Fruit fly (Drosophila melanogaster): ENCODE results near the gene pths.

pths gene

DNA sequence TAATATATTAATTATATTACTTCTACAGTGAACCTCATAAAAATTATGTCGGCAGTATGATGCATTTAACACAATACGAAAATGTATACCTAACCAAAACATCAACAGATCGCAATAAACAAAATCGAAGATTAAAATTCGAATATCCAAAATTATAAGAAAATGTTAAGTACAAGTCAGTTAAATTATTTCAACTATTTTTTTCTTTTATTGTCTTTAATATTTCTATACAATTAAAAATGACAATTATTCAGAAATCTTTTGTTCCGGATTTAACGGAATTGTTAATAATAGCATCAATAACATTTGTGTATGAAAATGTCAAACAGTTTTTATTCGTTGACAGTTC, 554 bp upstream of the pths start:
- TF ChIP-seq CTCF (optimal IDR thresholded peaks at IDR 0.05) (no peak), CG8478 (optimal IDR thresholded peaks at IDR 0.05) (no peak)

DNA sequence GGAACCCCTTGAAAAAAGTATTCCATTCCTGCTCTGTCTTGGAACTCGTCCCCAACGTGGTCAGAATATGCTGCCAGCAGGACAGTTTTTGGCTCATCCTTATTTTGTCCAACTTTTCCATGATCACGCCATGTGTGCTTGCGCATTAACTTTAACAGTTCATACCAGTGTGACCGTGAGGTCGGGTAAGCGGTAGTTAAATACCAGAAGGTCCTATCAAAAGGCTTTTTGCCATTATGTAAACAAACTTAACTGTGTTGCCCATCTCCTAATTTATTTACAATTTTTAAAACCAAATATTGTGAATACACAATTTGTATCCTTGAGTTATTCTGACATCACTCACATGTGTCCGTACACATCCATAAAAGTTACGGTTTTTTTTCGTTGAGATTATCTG, 5.2 kb downstream of the pths start, which contains the start of gene del:
Gene del (minus strand): TSS at position 305 of the 400 bp plus-strand sequence.
- TF ChIP-seq CTCF (optimal IDR thresholded peaks at IDR 0.05), result no peak
- TF ChIP-seq CG8478 (optimal IDR thresholded peaks at IDR 0.05), result no peak

DNA sequence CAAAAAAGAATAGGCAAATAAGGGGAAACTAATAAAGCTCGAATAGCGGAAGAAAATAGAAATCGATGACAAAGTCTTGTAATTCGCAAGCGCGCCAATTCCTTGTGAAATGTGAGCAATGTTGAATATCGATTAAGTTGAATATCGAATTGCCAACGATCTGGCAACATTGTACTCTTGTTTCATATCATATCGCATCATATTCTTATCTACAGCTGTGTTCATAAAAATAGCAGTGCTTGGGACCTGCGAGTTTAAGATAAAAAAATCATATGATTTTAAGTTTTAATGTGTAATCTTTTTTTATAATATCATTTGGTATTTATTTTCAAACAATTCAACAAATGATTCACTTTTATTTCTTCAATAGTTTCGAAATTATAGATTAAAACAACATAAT, 6.0 kb downstream of the pths start:
- TF ChIP-seq CG8478 (optimal IDR thresholded peaks at IDR 0.05), result no peak
- TF ChIP-seq CTCF (optimal IDR thresholded peaks at IDR 0.05), result no peak

DNA sequence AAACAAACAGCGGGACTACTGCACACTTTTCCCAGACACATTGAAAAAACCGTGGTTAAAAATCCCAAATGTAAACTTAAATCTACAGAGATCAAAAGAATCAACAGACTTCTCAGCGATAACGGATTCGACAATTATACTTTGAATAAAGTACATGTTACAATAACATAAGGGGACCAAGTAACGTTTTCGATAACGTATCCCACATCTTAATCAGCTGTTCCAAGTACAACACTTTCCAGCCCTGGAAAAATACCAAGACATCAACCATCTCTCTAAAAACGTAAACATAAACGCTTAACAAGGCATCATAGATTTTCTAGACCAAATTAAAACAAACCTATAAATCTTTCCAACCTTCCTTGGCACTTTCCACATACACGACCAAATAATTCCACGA, 10.8 kb downstream of the pths start:
- TF ChIP-seq CTCF (optimal IDR thresholded peaks at IDR 0.05), result no peak
- no peak for TF ChIP-seq CG8478 (optimal IDR thresholded peaks at IDR 0.05)

DNA sequence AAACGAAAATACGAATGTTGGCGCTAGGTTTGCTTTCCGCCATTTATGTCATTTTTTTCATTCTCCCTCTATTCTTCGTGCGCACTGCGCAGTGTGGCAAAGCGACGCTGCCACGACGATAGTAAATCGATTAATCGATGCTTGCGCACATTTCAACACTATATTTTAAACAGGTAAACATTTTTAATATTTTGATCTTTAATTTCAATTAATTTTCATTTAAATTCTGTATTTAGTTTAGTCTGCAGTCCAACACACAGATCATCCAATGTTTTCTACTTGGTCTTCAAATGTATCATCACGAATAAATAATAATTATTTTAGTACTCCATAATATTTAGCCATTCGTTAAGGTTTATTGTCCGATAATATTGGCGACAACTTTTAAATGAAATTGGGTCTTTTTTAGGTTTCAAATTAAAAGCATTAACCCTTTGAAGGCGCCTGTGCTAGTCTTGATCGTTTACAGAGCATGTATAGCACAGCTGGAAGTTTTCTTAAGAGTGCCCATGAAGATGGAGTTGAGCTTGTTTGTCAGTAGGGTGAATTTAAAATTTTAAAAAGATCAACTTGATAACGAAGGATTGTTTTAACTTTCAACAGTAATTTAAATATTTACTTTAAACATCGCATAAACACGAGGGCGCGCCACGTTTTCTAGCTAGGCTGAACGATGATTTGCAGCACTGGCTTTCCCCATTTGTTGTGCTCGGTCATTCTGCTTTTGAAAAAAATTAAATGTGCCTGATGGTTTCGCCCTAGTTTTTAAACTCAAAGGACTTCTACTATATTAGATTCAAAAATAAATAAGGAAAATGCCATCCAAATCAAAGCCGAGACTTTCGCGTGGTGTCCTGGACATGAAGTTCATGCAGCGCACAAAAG, 13.4 kb downstream of the pths start, which contains the start of the genes Mpp6 and E2f2:
Gene Mpp6 (plus strand): TSS at position 133 of the 885 bp plus-strand sequence.
Gene E2f2 (minus strand): TSS at position 594 of the 885 bp plus-strand sequence.
- no peak for TF ChIP-seq CG8478 (optimal IDR thresholded peaks at IDR 0.05)
- no peak for TF ChIP-seq CTCF (optimal IDR thresholded peaks at IDR 0.05)

DNA sequence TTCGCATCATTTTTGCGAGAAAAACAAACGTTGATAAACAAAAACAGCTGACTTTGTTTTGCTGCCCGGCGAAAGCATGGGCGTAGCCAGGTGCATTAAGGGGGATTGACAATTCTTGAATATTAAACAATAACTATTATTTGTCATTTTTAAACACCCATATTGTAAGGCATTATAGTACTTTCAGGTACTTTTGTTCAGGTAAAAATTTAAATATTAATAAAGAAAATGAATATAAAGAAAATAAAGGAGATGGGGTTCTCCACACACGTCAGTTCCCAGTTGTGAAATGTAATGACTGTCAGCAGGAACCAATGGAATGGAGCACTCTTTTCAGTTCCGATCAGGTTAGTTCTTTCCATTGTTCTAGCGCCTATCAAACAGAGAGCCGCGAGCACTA, 15.5 kb downstream of the pths start, which contains the start of the genes Coq3 and Pld3:
Gene Coq3 (minus strand): TSS at position 58 of the 400 bp plus-strand sequence.
Gene Pld3 (plus strand): TSS at position 294 of the 400 bp plus-strand sequence.
- TF ChIP-seq CTCF (optimal IDR thresholded peaks at IDR 0.05) (no peak), CG8478 (optimal IDR thresholded peaks at IDR 0.05) (no peak)

DNA sequence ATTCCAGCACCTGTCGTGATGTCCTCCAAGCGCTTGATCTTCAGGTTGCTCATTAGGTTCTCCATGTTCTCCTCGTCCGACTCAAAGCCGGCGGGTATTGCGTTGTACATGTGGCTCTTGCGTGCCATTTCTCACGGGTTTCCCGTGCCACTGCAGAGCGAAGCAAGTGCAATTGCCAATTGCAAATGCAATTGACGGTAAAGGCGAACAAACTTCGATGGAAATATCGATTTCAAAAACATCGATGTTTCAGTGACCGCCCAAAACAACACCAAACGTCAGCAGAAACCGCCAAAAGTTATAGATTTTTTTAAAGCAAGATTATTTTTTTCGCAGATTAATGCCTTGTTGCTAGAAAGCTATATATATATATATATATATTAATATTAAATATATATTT, 19.8 kb downstream of the pths start, which contains the start of gene Nbr:
Gene Nbr (minus strand): TSS at position 209 of the 400 bp plus-strand sequence.
- TF ChIP-seq CG8478 (optimal IDR thresholded peaks at IDR 0.05), result no peak
- no peak for TF ChIP-seq CTCF (optimal IDR thresholded peaks at IDR 0.05)

DNA sequence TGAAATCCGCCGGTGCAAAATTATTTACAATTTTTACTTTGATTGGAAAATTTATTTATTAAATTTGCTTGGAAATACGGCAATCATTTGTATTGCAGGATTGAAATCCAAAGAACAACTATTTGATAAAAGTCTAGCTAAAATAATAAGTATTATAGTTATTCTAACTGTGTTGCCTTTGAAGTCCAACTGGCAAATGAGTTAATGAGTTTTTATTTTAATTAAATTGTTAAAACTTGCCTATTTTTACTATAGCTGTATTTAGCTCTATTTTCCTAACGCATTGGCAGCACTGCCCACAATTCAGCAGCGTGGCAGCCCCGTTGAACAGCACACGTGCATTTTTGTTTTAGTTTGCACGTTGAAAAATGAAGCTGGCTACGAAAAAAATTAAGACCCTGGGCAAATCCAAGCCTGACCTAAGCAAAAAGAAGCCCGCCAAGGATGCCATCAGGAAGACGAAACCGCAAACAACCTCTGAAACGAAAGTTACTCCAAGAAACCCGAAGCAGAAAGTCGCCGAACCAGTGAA, 20.3 kb downstream of the pths start, which contains the start of gene Noc2:
Gene Noc2 (plus strand): TSS at position 331 of the 532 bp plus-strand sequence.
- no peak for TF ChIP-seq CTCF (optimal IDR thresholded peaks at IDR 0.05)
- TF ChIP-seq CG8478 (optimal IDR thresholded peaks at IDR 0.05), result no peak

DNA sequence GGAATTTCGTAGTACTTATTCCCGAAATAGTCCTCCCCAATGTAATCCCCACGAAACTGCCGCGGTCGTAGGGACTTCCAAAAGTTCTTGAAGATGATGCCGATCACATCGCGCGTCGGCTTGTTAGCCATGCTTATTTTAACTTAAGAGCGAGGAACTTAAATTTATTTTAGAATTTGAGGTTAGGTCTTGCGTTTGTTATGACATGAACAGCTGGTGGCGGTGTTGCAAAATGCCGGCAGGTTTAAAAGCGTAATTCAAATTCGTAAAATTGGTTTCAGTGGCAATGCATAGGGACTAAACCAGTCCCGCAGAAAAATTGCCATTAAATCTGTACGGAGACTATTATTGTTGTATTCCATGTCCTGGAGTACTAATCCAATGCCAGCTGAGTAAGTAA, 23.4 kb downstream of the pths start:
- TF ChIP-seq CG8478 (optimal IDR thresholded peaks at IDR 0.05), result no peak
- TF ChIP-seq CTCF (optimal IDR thresholded peaks at IDR 0.05), result no peak

DNA sequence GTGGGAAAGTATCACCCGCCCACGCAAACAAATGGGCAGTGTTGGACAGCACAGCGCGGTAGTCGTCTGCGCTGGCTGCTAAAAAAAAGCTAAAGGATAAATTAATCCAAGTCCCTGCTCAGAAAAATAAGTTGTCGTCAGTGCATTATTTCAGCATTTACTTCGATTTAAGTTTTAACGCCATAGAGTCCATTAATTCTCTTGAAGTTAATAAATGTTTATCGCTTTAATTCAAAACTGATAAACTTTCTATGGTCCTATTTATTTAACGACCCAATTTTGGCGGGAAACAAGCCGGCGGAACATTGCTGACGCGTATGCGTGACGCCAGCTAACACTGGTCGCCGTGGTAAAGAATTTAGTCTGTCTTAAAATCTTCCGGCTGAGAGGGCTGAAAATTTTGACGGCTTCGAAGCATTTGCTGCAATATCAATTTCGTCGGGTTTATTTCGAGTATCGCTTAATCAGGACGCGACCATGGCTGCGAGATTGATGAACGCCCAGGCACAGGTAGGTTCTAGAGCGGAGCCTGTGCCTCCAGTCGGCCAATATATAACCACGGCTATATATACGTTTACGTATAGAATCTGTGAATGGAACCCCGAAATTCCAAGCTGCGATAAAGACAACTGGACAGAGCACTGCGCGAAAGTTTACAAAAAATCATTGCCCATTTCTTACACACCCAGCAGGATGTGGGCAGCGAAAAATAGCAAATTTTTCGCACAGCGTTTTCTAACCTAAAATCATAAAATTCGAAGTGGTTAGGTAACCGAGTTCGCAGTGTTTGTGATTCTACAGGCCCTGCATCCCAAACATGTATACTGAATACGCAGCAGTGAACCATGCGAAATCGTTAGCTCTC, 25.5 kb downstream of the pths start, which contains the start of the genes mAcon1, CG43345 and CG43346:
Gene mAcon1 (plus strand): TSS at position 276 of the 865 bp plus-strand sequence.
Gene CG43345 (minus strand): TSS at position 287 of the 865 bp plus-strand sequence.
Gene CG43346 (minus strand): TSS at position 287 of the 865 bp plus-strand sequence.
- TF ChIP-seq CG8478 (optimal IDR thresholded peaks at IDR 0.05) (no peak), CTCF (optimal IDR thresholded peaks at IDR 0.05) (no peak)

DNA sequence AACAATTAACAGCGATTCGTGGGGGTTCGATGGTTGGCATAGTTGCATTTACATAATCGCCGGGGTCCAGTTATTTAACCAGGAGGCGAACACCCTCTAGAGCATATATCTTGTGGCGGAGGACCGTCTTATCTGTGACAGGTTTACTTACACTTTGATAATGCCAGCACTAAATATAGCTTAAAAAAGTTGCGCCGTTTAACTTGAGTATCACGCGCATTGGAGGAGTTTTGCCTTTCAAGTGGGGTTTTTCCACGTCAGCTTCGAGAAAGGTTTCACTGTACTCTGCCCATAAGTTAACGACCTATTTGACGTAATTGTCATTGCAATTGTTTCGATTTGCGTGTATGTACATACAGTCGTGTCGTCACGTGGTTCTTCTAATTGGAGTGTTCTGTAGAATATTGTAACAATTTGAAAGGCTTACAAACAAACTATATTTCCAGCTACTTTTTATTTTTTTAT, 26.2 kb downstream of the pths start:
- TF ChIP-seq CG8478 (optimal IDR thresholded peaks at IDR 0.05) (no peak), CTCF (optimal IDR thresholded peaks at IDR 0.05) (no peak)

DNA sequence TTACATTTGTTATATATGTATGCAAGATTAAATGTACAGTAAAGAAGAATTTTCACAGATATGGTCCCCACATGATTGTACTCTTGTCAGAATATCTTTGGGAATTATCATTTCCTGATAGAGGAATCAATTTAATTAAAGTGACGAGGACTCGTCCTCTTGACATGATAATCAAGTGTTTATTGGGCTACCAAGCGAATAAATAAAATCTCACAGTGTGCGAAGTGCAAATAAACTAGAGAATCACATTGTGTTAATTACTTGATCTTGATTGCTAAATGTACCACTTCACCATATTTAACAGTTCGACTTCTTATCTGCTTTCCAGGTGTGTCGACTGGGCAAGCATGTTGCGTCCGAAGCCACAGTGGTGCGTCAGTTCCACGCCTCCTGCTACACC, 26.8 kb downstream of the pths start:
- TF ChIP-seq CTCF (optimal IDR thresholded peaks at IDR 0.05) (no peak), CG8478 (optimal IDR thresholded peaks at IDR 0.05) (no peak)

DNA sequence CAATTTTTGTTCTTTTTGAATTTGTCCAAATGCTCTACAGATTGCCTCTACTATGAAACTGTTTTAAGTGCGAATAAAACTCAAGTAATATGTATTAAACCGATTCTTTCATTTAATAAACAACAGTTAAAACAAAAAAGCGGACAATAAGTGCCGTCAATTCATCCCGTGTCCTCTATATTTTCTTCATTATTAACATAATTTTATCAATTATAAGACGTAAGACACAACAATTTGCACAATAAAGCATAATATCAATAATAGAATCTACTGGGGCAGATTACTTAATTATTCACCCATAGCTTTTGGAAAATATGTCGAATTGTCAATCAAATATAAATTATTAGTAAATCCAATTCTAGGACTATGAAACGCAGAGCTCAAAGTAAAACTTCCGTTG, 29.9 kb downstream of the pths start, which contains the start of gene CG31627:
Gene CG31627 (plus strand): TSS at position 301 of the 400 bp plus-strand sequence.
- TF ChIP-seq CTCF (optimal IDR thresholded peaks at IDR 0.05) (no peak), CG8478 (optimal IDR thresholded peaks at IDR 0.05) (no peak)

DNA sequence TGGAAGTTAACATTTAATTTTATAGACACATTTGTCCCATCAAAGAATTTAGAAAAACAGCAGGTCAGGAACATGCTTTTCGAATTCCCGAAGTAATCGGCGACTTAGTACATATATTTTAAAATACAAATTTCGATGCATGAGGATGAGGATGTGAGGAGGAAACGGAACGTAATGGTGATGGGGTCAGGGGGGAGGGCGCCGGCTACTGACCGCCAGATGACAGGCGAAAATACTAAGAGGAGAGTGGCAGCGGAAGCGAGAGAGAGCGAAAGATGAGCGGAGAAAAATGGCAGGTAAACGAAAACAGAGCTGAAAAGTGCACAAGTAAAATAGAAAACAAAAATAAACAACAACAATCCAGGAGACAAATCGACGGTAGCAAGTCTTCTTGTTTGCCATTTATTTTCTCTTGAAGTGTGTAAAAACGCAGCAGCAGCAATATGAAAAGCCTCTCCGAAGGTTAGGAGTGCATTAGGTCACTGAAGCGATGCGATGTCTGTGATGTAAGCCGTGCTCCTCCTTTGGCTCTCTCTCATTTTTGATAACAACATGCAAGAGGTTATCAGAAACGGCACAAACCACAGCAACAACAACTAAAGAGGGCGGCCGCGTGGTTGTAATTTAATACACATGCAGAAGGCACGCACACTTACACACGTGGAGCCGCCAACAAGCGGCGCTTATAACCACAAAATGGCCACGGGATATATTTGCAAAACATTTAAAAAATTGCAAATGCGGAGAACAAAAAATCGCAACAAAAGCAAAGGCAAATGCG, 35.6 kb downstream of the pths start:
- TF ChIP-seq CTCF (optimal IDR thresholded peaks at IDR 0.05) (no peak), CG8478 (optimal IDR thresholded peaks at IDR 0.05) (no peak)
